Fruit fly (Drosophila melanogaster): ENCODE measurements around the gene CG18749.

Gene CG18749

DNA sequence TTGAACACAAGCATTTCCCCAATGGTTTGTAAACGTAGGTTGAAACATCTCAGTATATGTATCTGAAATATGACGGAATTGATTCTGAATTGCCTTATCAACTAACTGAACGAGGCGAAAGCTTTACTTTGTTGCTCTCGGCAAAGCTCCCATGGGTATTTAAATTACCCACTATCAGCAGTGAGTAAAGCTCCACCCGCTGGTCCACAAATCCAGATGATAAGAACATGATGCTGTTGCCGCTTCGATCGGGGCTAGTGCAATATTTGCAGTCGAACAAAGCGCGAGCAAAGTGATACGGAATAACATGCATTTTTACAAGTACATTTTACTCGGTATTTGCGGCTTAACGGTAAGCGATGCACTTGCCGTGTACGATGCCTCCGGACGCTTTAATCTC lies 24.0 kb upstream of the CG18749 start, which contains the start of gene CG18249:
CG18249 (plus strand) TSS at position 256 of the 400 bp plus-strand sequence.
- no peak for TF ChIP-seq CTCF (optimal IDR thresholded peaks at IDR 0.05)
- no peak for TF ChIP-seq CG8478 (optimal IDR thresholded peaks at IDR 0.05)

DNA sequence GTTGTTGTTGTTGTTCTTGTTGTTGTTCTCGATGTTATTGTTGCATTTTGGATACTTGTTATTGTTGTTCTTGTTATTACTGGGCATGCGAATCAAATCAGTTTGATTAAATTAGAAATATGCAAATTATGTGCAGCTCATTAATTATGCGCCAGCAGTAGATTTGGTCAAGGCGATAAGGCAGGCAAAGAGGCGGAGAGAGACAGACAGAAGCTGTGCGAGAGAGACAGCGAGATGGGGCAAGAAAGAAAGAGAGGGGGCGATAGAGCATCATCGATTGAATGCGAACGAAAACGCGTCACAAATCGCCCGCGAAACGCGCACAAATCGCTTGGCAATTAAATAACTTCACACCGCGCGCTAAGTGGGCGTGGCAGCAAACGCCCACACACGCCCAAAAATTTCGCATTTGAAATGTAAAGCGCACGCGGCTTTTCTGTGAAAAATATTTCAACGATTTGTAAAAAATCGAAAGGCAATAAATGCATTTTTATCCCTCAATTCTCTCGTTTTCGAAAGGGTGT lies 20.7 kb upstream of the CG18749 start:
- no peak for TF ChIP-seq CG8478 (optimal IDR thresholded peaks at IDR 0.05)
- no peak for TF ChIP-seq CTCF (optimal IDR thresholded peaks at IDR 0.05)

- TF ChIP-seq CG8478 (optimal IDR thresholded peaks at IDR 0.05) (no peak), CTCF (optimal IDR thresholded peaks at IDR 0.05) (no peak)
Observed at dm6 chr3R:8224726-8225460, 19.0 kb upstream of the CG18749 start.

DNA sequence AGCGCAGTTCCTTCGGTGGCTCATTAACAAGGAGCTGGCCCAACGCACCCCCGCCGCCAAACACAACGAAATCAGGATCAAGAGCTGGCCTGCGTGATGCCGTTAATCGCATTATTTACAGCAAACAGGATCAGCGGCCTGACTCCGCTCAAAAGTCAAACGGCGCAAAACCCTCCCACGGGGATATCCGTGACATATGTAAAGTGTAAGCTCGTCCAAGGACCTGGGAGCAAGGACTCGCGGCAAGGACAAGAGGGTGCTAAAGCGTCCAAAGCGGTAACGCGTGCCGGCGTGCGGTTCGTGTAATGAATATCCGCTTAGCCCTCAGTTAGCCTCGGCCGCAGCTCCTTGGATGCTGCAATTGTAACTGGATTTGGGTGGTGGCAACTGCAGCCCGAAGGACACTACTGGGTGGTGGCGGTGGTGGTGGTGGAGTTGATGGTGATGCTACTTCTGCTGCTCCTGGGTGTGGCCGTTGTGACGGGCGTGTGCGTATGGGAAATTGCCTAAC lies 18.3 kb upstream of the CG18749 start:
- TF ChIP-seq CTCF (optimal IDR thresholded peaks at IDR 0.05) (no peak), CG8478 (optimal IDR thresholded peaks at IDR 0.05) (no peak)

dm6 chr3R:8227344-8227743 lies 16.5 kb upstream of the CG18749 start:
- TF ChIP-seq CTCF (optimal IDR thresholded peaks at IDR 0.05) = no peak
- no peak for TF ChIP-seq CG8478 (optimal IDR thresholded peaks at IDR 0.05)

DNA sequence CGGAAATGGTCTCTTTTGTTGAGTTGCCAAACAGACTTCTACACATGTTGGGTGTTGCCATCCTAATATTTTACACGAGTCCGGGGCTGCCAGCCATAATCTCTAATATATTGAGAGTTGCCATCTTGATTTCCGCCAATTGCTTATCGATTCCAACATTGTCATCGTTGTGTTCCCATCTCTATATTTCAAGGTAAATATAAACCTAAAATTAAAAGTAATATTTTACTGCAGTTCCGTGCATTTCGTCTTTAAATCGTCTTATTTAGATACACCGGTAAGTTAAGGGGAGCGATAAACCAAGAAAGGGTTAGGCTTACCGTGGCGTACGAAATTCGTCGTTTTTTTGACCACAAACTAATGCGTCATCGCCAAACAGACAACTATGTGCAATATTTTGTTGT lies 10.5 kb upstream of the CG18749 start, which contains the start of gene PolI:
PolI (plus strand) TSS at position 138 of the 404 bp plus-strand sequence.
- TF ChIP-seq CG8478 (optimal IDR thresholded peaks at IDR 0.05) (no peak), CTCF (optimal IDR thresholded peaks at IDR 0.05) (peak; percentile 51 to 70)

dm6 chr3R:8233864-8234263 lies 10.0 kb upstream of the CG18749 start:
- TF ChIP-seq CG8478 (optimal IDR thresholded peaks at IDR 0.05) = no peak
- TF ChIP-seq CTCF (optimal IDR thresholded peaks at IDR 0.05) = no peak

dm6 chr3R:8239472-8240301 lies 4.2 kb upstream of the CG18749 start:
- TF ChIP-seq CTCF (optimal IDR thresholded peaks at IDR 0.05) (no peak), CG8478 (optimal IDR thresholded peaks at IDR 0.05) (no peak)

DNA sequence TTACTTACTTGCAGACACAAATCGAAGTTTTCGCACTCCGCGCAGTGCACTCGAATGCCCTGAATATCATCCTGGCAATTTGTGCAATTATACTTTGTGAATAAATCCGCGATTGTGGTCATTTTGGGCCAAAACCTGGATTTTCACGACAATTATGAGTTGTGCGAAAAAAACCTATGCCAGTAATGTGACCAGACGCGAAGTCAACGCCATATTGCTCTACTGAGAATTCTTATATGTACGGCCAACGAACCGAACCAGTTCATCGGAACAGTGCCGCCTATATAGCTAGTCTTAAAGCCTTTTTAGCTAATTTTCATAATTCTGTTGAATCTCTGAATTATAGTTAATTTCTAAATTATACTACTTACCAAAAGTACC lies 3.6 kb upstream of the CG18749 start, which contains the start of gene Ada2b:
Ada2b (minus strand) TSS at position 214 of the 381 bp plus-strand sequence.
- no peak for TF ChIP-seq CG8478 (optimal IDR thresholded peaks at IDR 0.05)
- peak in 1 of 2 experiments; percentile 27 for TF ChIP-seq CTCF (optimal IDR thresholded peaks at IDR 0.05)

DNA sequence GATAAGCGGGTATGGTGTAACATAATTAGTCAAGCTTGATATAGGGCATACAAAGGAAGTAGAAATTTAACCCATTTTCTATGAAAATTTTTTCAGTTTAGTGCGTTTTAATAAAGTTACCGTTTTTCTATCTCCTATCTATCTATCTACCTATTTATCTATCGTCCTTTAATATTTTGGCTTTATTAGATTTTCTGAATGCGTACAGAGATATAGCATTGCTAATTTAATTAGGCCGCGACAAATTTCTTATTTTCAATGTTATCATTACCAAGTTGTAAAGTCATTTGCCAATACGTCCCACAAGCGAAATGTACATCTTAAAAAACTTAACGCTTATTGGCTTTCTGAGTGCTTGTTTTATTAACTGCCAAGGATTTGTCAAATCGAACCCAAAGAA lies 4.3 kb downstream of the CG18749 start, which contains the start of gene CG15864:
CG15864 (plus strand) TSS at position 301 of the 400 bp plus-strand sequence.
- TF ChIP-seq CG8478 (optimal IDR thresholded peaks at IDR 0.05) (no peak), CTCF (optimal IDR thresholded peaks at IDR 0.05) (no peak)

DNA sequence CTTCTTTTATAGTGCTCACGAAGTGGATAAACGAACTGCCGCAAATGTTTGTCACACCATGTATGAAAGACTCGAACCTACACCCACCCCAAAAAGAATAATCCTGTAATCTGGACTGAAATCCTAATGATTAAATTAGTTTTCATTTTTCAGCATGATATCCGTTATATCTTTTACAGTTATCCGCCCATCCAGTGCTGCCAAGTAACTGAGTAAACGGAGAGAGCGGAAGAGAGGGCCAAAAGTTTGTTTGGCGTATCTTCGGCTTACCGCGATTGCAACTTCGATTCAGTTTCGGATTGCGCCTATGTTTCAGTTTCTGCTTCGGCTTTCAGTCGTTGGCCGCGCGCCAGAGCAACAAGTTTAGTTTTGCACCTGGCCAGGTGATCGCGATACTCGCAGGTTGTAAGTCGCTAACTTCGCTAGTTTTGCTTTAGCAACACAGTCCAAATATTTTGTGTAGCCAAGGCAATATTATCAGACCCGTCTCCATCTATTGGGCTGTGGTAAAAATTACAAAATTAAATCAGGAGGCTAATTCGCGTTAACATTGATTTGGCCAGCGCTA lies 6.4 kb downstream of the CG18749 start, which contains the start of gene mtg:
mtg (plus strand) TSS at position 332 of the 568 bp plus-strand sequence.
- TF ChIP-seq CTCF (optimal IDR thresholded peaks at IDR 0.05) = no peak
- no peak for TF ChIP-seq CG8478 (optimal IDR thresholded peaks at IDR 0.05)

dm6 chr3R:8251532-8251931 lies 7.7 kb downstream of the CG18749 start:
- TF ChIP-seq CG8478 (optimal IDR thresholded peaks at IDR 0.05) (no peak), CTCF (optimal IDR thresholded peaks at IDR 0.05) (no peak)

dm6 chr3R:8254347-8254746 lies 10.5 kb downstream of the CG18749 start:
- no peak for TF ChIP-seq CTCF (optimal IDR thresholded peaks at IDR 0.05)
- no peak for TF ChIP-seq CG8478 (optimal IDR thresholded peaks at IDR 0.05)

dm6 chr3R:8256040-8256439 lies 12.2 kb downstream of the CG18749 start:
- no peak for TF ChIP-seq CTCF (optimal IDR thresholded peaks at IDR 0.05)
- TF ChIP-seq CG8478 (optimal IDR thresholded peaks at IDR 0.05) = no peak

- no peak for TF ChIP-seq CG8478 (optimal IDR thresholded peaks at IDR 0.05)
- TF ChIP-seq CTCF (optimal IDR thresholded peaks at IDR 0.05) = no peak
Observed at dm6 chr3R:8261634-8262033, 17.8 kb downstream of the CG18749 start.
